Worm (Caenorhabditis elegans) whole organism, L1 larva: ENCODE measurements around the gene mppb-1.

Experiments
- ama-1 ChIP-seq: fragments of 150-350 bp; optimal IDR thresholded peaks from 2 replicates; lab custom pipeline; 2014
- pqm-1 ChIP-seq: sonication (generic microtip); optimal IDR thresholded peaks from 3 replicates; lab custom pipeline; 2017; ENCODE audit warnings: missing biosample characterization, missing genetic modification characterization
- tbx-2 ChIP-seq: sonication (generic microtip); optimal IDR thresholded peaks from 2 replicates; lab custom pipeline; 2016; ENCODE audit warnings: missing genetic modification characterization, missing compliant biosample characterization

ce11 chrIV:9107464-9107863 lies 33.0 kb downstream of the mppb-1 start:
- TF ChIP-seq tbx-2 (tag; lab: Kevin White, UChicago) = no peak
- TF ChIP-seq pqm-1 (tag; lab: Kevin White, UChicago) = no peak
- no peak for TF ChIP-seq ama-1 (lab: Kevin White, UChicago)
